Worm (Caenorhabditis elegans) whole organism, early embryonic: ENCODE measurements around the gene pept-1.

Source experiments
- B0310.2 ChIP-seq: sonication (generic microtip); optimal IDR thresholded peaks from 2 replicates; lab custom pipeline; 2016; ENCODE audit warnings: mild to moderate bottlenecking, missing genetic modification characterization, missing compliant biosample characterization
- F13C5.2 ChIP-seq: sonication (generic microtip); optimal IDR thresholded peaks from 2 replicates; lab custom pipeline; 2017; ENCODE audit warnings: mild to moderate bottlenecking, missing genetic modification characterization, inconsistent platforms, missing compliant biosample characterization
- aly-1 ChIP-seq: sonication (generic microtip); optimal IDR thresholded peaks from 2 replicates; lab custom pipeline; 2016; ENCODE audit warnings: missing genetic modification characterization, missing compliant biosample characterization
- ama-1 ChIP-seq: fragments of 150-350 bp; optimal IDR thresholded peaks from 2 replicates; lab custom pipeline; 2014
- ceh-13 ChIP-seq: fragments of 200-800 bp; sonication (Bioruptor generic); optimal IDR thresholded peaks from 2 replicates; lab custom pipeline; 2018; ENCODE audit warnings: mild to moderate bottlenecking, missing genetic modification characterization, missing compliant biosample characterization
- ceh-36 ChIP-seq: sonication (generic microtip); optimal IDR thresholded peaks from 2 replicates; lab custom pipeline; 2016; ENCODE audit warnings: missing genetic modification characterization, inconsistent platforms, missing compliant biosample characterization
- ets-7 ChIP-seq: sonication (generic microtip); optimal IDR thresholded peaks from 2 replicates; lab custom pipeline; 2016; ENCODE audit warnings: missing genotype, missing genetic modification characterization, missing compliant biosample characterization
- flt-1 ChIP-seq: fragments of 200-800 bp; sonication (Bioruptor generic); IDR thresholded peaks from 2 replicates; pipeline ENCODE4 v1.3.6; 2022; ENCODE audit warnings: missing genetic modification characterization, missing compliant biosample characterization
- hmbx-1 ChIP-seq: sonication (generic microtip); optimal IDR thresholded peaks from 2 replicates; lab custom pipeline; 2016; ENCODE audit warnings: mild to moderate bottlenecking, missing genetic modification characterization, missing compliant biosample characterization
- hmg-4 ChIP-seq: fragments of 200-800 bp; sonication (Bioruptor generic); optimal IDR thresholded peaks from 2 replicates; lab custom pipeline; 2018; ENCODE audit warnings: mild to moderate bottlenecking, missing genetic modification characterization, missing compliant biosample characterization
- hnd-1 ChIP-seq: sonication (generic microtip); optimal IDR thresholded peaks from 2 replicates; lab custom pipeline; 2016; ENCODE audit warnings: missing genetic modification characterization, missing compliant biosample characterization
- pes-1 ChIP-seq: fragments of 200-800 bp; sonication (Bioruptor generic); IDR thresholded peaks from 2 replicates; pipeline ENCODE4 v1.3.6; 2022; ENCODE audit warnings: missing genetic modification reagents, missing genetic modification characterization, missing compliant biosample characterization
- scrt-1 ChIP-seq: fragments of 200-800 bp; sonication (Bioruptor generic); IDR thresholded peaks from 2 replicates; pipeline ENCODE4 v1.3.6; 2022; ENCODE audit warnings: missing genetic modification characterization, missing compliant biosample characterization
- sea-1 ChIP-seq: fragments of 200-800 bp; sonication (Bioruptor generic); conservative IDR thresholded peaks from 2 replicates; pipeline ENCODE4 v1.3.6; 2022; ENCODE audit warnings: missing genetic modification characterization, missing compliant biosample characterization
- tbx-11 ChIP-seq: fragments of 200-800 bp; sonication (Bioruptor generic); IDR thresholded peaks from 2 replicates; pipeline ENCODE4 v1.3.6; 2022; ENCODE audit warnings: missing genetic modification characterization, missing compliant biosample characterization
- tbx-37 ChIP-seq: fragments of 200-800 bp; sonication (Bioruptor generic); conservative IDR thresholded peaks from 2 replicates; pipeline ENCODE4 v1.3.6; 2022; ENCODE audit warnings: missing genetic modification reagents, missing genetic modification characterization, missing compliant biosample characterization
- tra-4 ChIP-seq: sonication (generic microtip); optimal IDR thresholded peaks from 2 replicates; lab custom pipeline; 2017; ENCODE audit warnings: missing genetic modification characterization, missing compliant biosample characterization

Gene pept-1

ce11 chrX:6416357-6417087 lies 40.1 kb upstream of the pept-1 start, which contains the start of gene T22E5.6:
Gene T22E5.6, minus strand, starts transcription at chrX:6416407.
- no peak for TF ChIP-seq B0310.2 (tag; lab: Kevin White, UChicago)
- no peak for TF ChIP-seq pes-1 (GFP tag; lab: Robert Waterston, UW)
- TF ChIP-seq tbx-37 (GFP tag; lab: Robert Waterston, UW): no peak
- no peak for TF ChIP-seq ets-7 (tag; lab: Kevin White, UChicago)
- no peak for TF ChIP-seq hmbx-1 (tag; lab: Kevin White, UChicago)
- TF ChIP-seq flt-1 (GFP tag; lab: Robert Waterston, UW): no peak
- TF ChIP-seq sea-1: no peak
- TF ChIP-seq ama-1 (lab: Kevin White, UChicago): no peak
- TF ChIP-seq ceh-36 (tag; lab: Kevin White, UChicago): no peak
- no peak for TF ChIP-seq F13C5.2
- no peak for TF ChIP-seq hmg-4 (GFP tag; lab: Kevin White, UChicago)
- TF ChIP-seq tbx-11 (GFP tag; lab: Robert Waterston, UW): no peak
- TF ChIP-seq aly-1 (tag; lab: Kevin White, UChicago): no peak
- TF ChIP-seq scrt-1 (GFP tag; lab: Robert Waterston, UW): no peak
- no peak for TF ChIP-seq ceh-13 (GFP tag; lab: Kevin White, UChicago)
- TF ChIP-seq tra-4 (tag; lab: Kevin White, UChicago): no peak
- no peak for TF ChIP-seq hnd-1 (tag; lab: Kevin White, UChicago)

ce11 chrX:6419113-6419512 lies 37.6 kb upstream of the pept-1 start:
- TF ChIP-seq sea-1: no peak

ce11 chrX:6420681-6421080 lies 36.0 kb upstream of the pept-1 start, which contains the start of gene K10C2.12:
Gene K10C2.12, minus strand, starts transcription at chrX:6420781.
- TF ChIP-seq tra-4 (tag; lab: Kevin White, UChicago) (no peak), scrt-1 (GFP tag; lab: Robert Waterston, UW) (no peak)

ce11 chrX:6427147-6427546 lies 29.5 kb upstream of the pept-1 start:
- TF ChIP-seq pes-1 (GFP tag; lab: Robert Waterston, UW) (no peak), B0310.2 (tag; lab: Kevin White, UChicago) (no peak), tra-4 (tag; lab: Kevin White, UChicago) (no peak), ets-7 (tag; lab: Kevin White, UChicago) (no peak), ama-1 (lab: Kevin White, UChicago) (no peak), flt-1 (GFP tag; lab: Robert Waterston, UW) (no peak), hnd-1 (tag; lab: Kevin White, UChicago) (no peak), ceh-13 (GFP tag; lab: Kevin White, UChicago) (no peak), hmbx-1 (tag; lab: Kevin White, UChicago) (no peak), tbx-11 (GFP tag; lab: Robert Waterston, UW) (no peak)

ce11 chrX:6429552-6429951 lies 27.1 kb upstream of the pept-1 start:
- TF ChIP-seq hnd-1 (tag; lab: Kevin White, UChicago) (no peak), flt-1 (GFP tag; lab: Robert Waterston, UW) (no peak), tbx-37 (GFP tag; lab: Robert Waterston, UW) (no peak), tra-4 (tag; lab: Kevin White, UChicago) (no peak), sea-1 (no peak), F13C5.2 (no peak)

- TF ChIP-seq hnd-1 (tag; lab: Kevin White, UChicago): no peak
- TF ChIP-seq flt-1 (GFP tag; lab: Robert Waterston, UW): no peak
- no peak for TF ChIP-seq sea-1
- TF ChIP-seq hmbx-1 (tag; lab: Kevin White, UChicago): no peak
- no peak for TF ChIP-seq hmg-4 (GFP tag; lab: Kevin White, UChicago)
- TF ChIP-seq scrt-1 (GFP tag; lab: Robert Waterston, UW): no peak
- no peak for TF ChIP-seq tbx-37 (GFP tag; lab: Robert Waterston, UW)
Observed at ce11 chrX:6430510-6430909, 26.2 kb upstream of the pept-1 start, which contains the start of gene ctsa-2. Gene ctsa-2, minus strand, starts transcription at chrX:6430610.

ce11 chrX:6433688-6434087 lies 23.0 kb upstream of the pept-1 start, which contains the start of gene K10C2.2:
Gene K10C2.2, minus strand, starts transcription at chrX:6433788.
- TF ChIP-seq flt-1 (GFP tag; lab: Robert Waterston, UW) (no peak), ets-7 (tag; lab: Kevin White, UChicago) (no peak), hmbx-1 (tag; lab: Kevin White, UChicago) (no peak), scrt-1 (GFP tag; lab: Robert Waterston, UW) (no peak), hnd-1 (tag; lab: Kevin White, UChicago) (no peak), F13C5.2 (no peak), tbx-11 (GFP tag; lab: Robert Waterston, UW) (no peak), ceh-13 (GFP tag; lab: Kevin White, UChicago) (no peak)

ce11 chrX:6435812-6436211 lies 20.9 kb upstream of the pept-1 start:
- TF ChIP-seq pes-1 (GFP tag; lab: Robert Waterston, UW): no peak
